Worm (Caenorhabditis elegans): ENCODE results near the gene F35B3.4.
A peak's percentile ranks its signal among the peaks of the same experiment; 100 is the strongest.

The F35B3.4 gene

DNA sequence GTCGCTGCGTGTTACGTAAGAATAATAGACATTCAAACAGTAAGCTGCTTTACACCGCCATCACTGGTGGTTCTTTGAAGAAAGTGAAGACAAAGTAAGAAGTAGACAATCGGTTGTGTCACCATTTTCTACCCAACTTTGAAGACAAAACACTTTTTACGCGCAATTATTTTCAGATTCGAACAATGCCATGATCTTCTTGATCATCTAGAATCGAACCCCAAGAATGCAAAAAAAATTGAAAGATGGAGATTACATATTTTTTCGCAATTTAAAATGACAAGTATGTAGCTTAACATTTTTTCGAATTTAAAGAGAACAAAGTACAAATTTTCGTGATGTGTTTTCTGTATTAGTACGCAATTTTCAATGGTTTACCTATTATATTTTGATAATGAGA is at the start of gene F35B3.4:
Gene F35B3.4, minus strand, starts transcription at position 101 of the 400 bp plus-strand sequence.
- no peak for TF ChIP-seq unc-39 (tag; optimal IDR thresholded peaks at IDR 0.05)
- no peak for TF ChIP-seq lin-38 (GFP tag; IDR thresholded peaks at IDR 0.05)
- TF ChIP-seq nhr-28 (tag; optimal IDR thresholded peaks at IDR 0.05), result no peak
- no peak for TF ChIP-seq hif-1 (tag; optimal IDR thresholded peaks at IDR 0.05)
- no peak for TF ChIP-seq dve-1 (tag; optimal IDR thresholded peaks at IDR 0.05; ENCODE audit: insufficient read depth)
- no peak for TF ChIP-seq mdt-29 (GFP tag; IDR thresholded peaks at IDR 0.05)
- TF ChIP-seq D1046.2 (GFP tag; IDR thresholded peaks at IDR 0.05), result no peak
- TF ChIP-seq jun-1 (tag; optimal IDR thresholded peaks at IDR 0.05), result no peak
- TF ChIP-seq ztf-7 (tag; optimal IDR thresholded peaks at IDR 0.05), result no peak
- no peak for TF ChIP-seq nhr-76 (tag; optimal IDR thresholded peaks at IDR 0.05)
- no peak for TF ChIP-seq nhr-42 (GFP tag; IDR thresholded peaks at IDR 0.05)
- no peak for TF ChIP-seq attf-4 (tag; optimal IDR thresholded peaks at IDR 0.05)
- no peak for TF ChIP-seq skn-1 (tag; optimal IDR thresholded peaks at IDR 0.05)
- TF ChIP-seq mxl-3 (GFP tag; optimal IDR thresholded peaks at IDR 0.05), result no peak
- no peak for TF ChIP-seq snpc-4 (tag; optimal IDR thresholded peaks at IDR 0.05)

DNA sequence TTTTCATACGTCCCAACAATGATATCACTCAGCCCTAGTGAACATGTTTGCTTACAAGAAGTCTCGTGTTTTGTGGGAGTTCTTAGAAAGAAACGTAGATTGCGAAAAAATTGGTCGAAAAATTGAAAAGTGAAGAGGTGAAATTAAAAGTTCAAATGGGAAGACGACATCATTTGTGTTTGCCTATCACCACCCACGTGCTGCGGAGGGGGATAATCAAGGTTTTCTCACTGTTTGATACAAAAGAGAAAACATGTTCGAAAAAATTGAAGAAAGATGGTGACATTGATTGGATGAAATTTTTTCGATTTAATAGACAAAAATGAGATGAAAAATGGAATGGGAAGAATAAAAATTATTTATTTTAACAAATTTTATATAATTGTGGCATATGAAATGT is 49.7 kb upstream of the F35B3.4 start:
- peak in 1 of 2 experiments; percentile 26 for TF ChIP-seq mdl-1 (tag; optimal IDR thresholded peaks at IDR 0.05)
- no peak for TF ChIP-seq ceh-44 (GFP tag; IDR thresholded peaks at IDR 0.05)
- no peak for TF ChIP-seq spr-3 (GFP tag; optimal IDR thresholded peaks at IDR 0.05)
- TF ChIP-seq mxl-3 (GFP tag; optimal IDR thresholded peaks at IDR 0.05), result peak; percentile 55
- peak; percentile 30 for TF ChIP-seq hlh-30 (tag; optimal IDR thresholded peaks at IDR 0.05; ENCODE audit: insufficient read depth)
- no peak for TF ChIP-seq F10B5.3 (tag; optimal IDR thresholded peaks at IDR 0.05)
- peak; percentile 17; the same call in 1 of the 2 replicates for TF ChIP-seq dmd-6 (GFP tag; IDR thresholded peaks at IDR 0.05)
- TF ChIP-seq Y75B8A.6 (GFP tag; IDR thresholded peaks at IDR 0.05), result no peak
- TF ChIP-seq ceh-82 (tag; optimal IDR thresholded peaks at IDR 0.05), result no peak
- TF ChIP-seq tra-1 (GFP tag; IDR thresholded peaks at IDR 0.05), result no peak
- no peak for TF ChIP-seq nhr-111 (GFP tag; optimal IDR thresholded peaks at IDR 0.05)
- no peak for TF ChIP-seq saeg-2 (GFP tag; IDR thresholded peaks at IDR 0.05)
- no peak for TF ChIP-seq lin-38 (GFP tag; IDR thresholded peaks at IDR 0.05)

DNA sequence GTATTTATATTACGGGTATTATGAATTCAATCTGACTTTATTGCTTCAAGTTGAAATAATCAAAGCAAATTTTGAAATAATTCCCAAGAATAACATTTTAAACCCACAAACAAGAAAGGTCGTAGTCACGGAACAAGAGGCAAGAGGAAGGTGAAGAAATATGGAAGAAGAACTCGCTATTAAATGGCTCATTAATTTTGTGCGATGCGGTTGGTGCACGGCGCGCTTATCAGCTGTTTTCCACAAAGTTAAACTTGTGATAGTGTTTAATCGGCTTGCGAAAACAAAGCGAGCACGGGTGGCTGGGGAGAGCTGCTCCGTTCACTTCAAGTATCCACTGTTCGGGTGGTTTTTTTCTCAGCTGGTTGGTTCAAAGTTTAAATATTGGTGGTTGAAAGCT is 46.2 kb upstream of the F35B3.4 start:
- TF ChIP-seq ama-1 (optimal IDR thresholded peaks at IDR 0.05), result no peak
- TF ChIP-seq nhr-42 (GFP tag; IDR thresholded peaks at IDR 0.05), result no peak
- no peak for TF ChIP-seq ceh-62 (tag; optimal IDR thresholded peaks at IDR 0.05)
- no peak for TF ChIP-seq rbr-2 (tag; optimal IDR thresholded peaks at IDR 0.05)
- TF ChIP-seq ceh-28 (tag; optimal IDR thresholded peaks at IDR 0.05), result no peak
- no peak for TF ChIP-seq F26F4.8 (GFP tag; conservative IDR thresholded peaks at IDR 0.05)
- TF ChIP-seq madf-5 (GFP tag; IDR thresholded peaks at IDR 0.05), result no peak
- TF ChIP-seq ZK337.2 (GFP tag; IDR thresholded peaks at IDR 0.05), result no peak
- peak in 1 of 2 experiments; percentile 71 for TF ChIP-seq unc-62 (GFP tag; optimal IDR thresholded peaks at IDR 0.05 in 1 of 2)
- TF ChIP-seq unc-62 (tag; optimal IDR thresholded peaks at IDR 0.05), result no peak
- no peak for TF ChIP-seq zag-1 (tag; optimal IDR thresholded peaks at IDR 0.05)
- no peak for TF ChIP-seq lir-3 (tag; optimal IDR thresholded peaks at IDR 0.05)
- TF ChIP-seq F44E2.7 (GFP tag; IDR thresholded peaks at IDR 0.05), result no peak
- TF ChIP-seq vab-7 (GFP tag; IDR thresholded peaks at IDR 0.05), result no peak
- TF ChIP-seq dmd-6 (GFP tag; IDR thresholded peaks at IDR 0.05), result peak; percentile 72
- TF ChIP-seq aha-1 (tag), result no peak
- no peak for TF ChIP-seq spr-1 (tag; optimal IDR thresholded peaks at IDR 0.05)
- no peak for TF ChIP-seq gei-8 (GFP tag; optimal IDR thresholded peaks at IDR 0.05)
- peak; percentile 67 for TF ChIP-seq dve-1 (tag; optimal IDR thresholded peaks at IDR 0.05; ENCODE audit: insufficient read depth)
- TF ChIP-seq T26A8.4 (GFP tag; IDR thresholded peaks at IDR 0.05), result no peak
- no peak for TF ChIP-seq unc-39 (tag; optimal IDR thresholded peaks at IDR 0.05)
- peak; percentile 65 for TF ChIP-seq hlh-30 (tag; optimal IDR thresholded peaks at IDR 0.05; ENCODE audit: insufficient read depth)
- TF ChIP-seq lin-29 (GFP tag; IDR thresholded peaks at IDR 0.05), result no peak
- no peak for TF ChIP-seq lin-13 (GFP tag; optimal IDR thresholded peaks at IDR 0.05)
- no peak for TF ChIP-seq nhr-11 (tag; optimal IDR thresholded peaks at IDR 0.05)
- no peak for TF ChIP-seq ceh-32 (tag; optimal IDR thresholded peaks at IDR 0.05; ENCODE audit: poor library complexity)
- no peak for TF ChIP-seq egl-43 (GFP tag; IDR thresholded peaks at IDR 0.05)
- no peak for TF ChIP-seq ceh-44 (GFP tag; IDR thresholded peaks at IDR 0.05)
- no peak for TF ChIP-seq ztf-7 (tag; optimal IDR thresholded peaks at IDR 0.05)
- no peak for TF ChIP-seq snpc-4 (tag; optimal IDR thresholded peaks at IDR 0.05)
- no peak for TF ChIP-seq madf-9 (GFP tag; conservative IDR thresholded peaks at IDR 0.05)
- TF ChIP-seq nhr-28 (tag; optimal IDR thresholded peaks at IDR 0.05), result peak; percentile 51
